Worm (Caenorhabditis elegans): ENCODE data around the gene far-3.

- TF ChIP-seq ama-1 (optimal IDR thresholded peaks at IDR 0.05), result peak; percentile 9
- TF ChIP-seq fkh-10 (GFP tag; optimal IDR thresholded peaks at IDR 0.05), result no peak
- no peak for TF ChIP-seq nhr-28 (tag; optimal IDR thresholded peaks at IDR 0.05)
- no peak for TF ChIP-seq egl-27 (tag; optimal IDR thresholded peaks at IDR 0.05)
- TF ChIP-seq aly-2 (tag; optimal IDR thresholded peaks at IDR 0.05), result no peak
These were observed 47.7 kb upstream of the far-3 start for ce11 chrV:13045017-13045416.
